Worm (Caenorhabditis elegans) whole organism, L3 larva: ENCODE measurements around the gene F18E9.7.

ENCODE experiments used
- aly-2 ChIP-seq: fragments of 150-350 bp; optimal IDR thresholded peaks from 2 replicates; lab custom pipeline; 2014; ENCODE audit warnings: missing biosample characterization, missing genetic modification characterization
- ceh-82 ChIP-seq: fragments of 150-350 bp; optimal IDR thresholded peaks from 2 replicates; lab custom pipeline; 2014; ENCODE audit warnings: missing biosample characterization, missing genetic modification characterization
- elt-2 ChIP-seq: sonication (generic microtip); optimal IDR thresholded peaks from 2 replicates; lab custom pipeline; 2016; ENCODE audit warnings: missing genetic modification reagents, mild to moderate bottlenecking, missing genetic modification characterization, missing compliant biosample characterization
- elt-3 ChIP-seq, 3 experiments: fragments of 150-350 bp in 1 of 3; sonication (generic microtip) in 2 of 3; optimal IDR thresholded peaks; 2 replicates in 2 of 3; 4 replicates in 1 of 3; lab custom pipeline; 2014 to 2017; ENCODE audit warnings: missing biosample characterization in 3 of 3, missing genetic modification characterization in 3 of 3
- nhr-237 ChIP-seq: fragments of 150-350 bp; optimal IDR thresholded peaks from 2 replicates; lab custom pipeline; 2014; ENCODE audit warnings: missing biosample characterization, missing genetic modification characterization
- nhr-25 ChIP-seq: sonication (generic microtip); optimal IDR thresholded peaks from 2 replicates; lab custom pipeline; 2017; ENCODE audit warnings: missing biosample characterization, missing genetic modification characterization
- tbx-2 ChIP-seq: sonication (generic microtip); optimal IDR thresholded peaks from 2 replicates; lab custom pipeline; 2016; ENCODE audit warnings: mild to moderate bottlenecking, missing genetic modification characterization, missing compliant biosample characterization
- unc-39 ChIP-seq: sonication (generic microtip); optimal IDR thresholded peaks from 4 replicates; lab custom pipeline; 2017; ENCODE audit warnings: missing biosample characterization, missing genetic modification characterization
- zag-1 ChIP-seq: fragments of 150-350 bp; optimal IDR thresholded peaks from 2 replicates; lab custom pipeline; 2014; ENCODE audit warnings: missing biosample characterization, missing genetic modification characterization
- ztf-4 ChIP-seq: fragments of 150-350 bp; optimal IDR thresholded peaks from 2 replicates; lab custom pipeline; 2014; ENCODE audit warnings: missing biosample characterization, missing genetic modification characterization

DNA sequence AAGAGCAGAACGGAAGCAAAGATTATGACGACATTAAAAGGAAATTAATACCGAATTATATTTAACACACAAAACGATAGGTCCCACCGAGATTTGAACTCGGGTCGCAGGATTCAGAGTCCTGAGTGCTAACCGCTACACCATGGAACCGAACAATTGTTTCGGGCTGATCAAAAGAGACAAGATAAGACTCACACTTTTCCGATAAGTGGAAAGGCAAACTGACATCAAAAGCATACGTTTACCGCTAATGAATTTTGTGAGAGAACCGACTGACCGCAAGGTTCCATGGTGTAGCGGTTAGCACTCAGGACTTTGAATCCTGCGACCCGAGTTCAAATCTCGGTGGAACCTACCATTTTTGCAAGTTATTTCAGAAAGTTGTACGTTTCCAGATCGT, 11.2 kb upstream of the F18E9.7 start:
- TF ChIP-seq elt-3 (tag; optimal IDR thresholded peaks at IDR 0.05; lab: Kevin White, UChicago), result peak in 1 of 3 experiments; percentile 37
- TF ChIP-seq tbx-2, result no peak
- TF ChIP-seq nhr-25 (tag; lab: Kevin White, UChicago), result peak; percentile 18
- no peak for TF ChIP-seq aly-2 (tag; lab: Kevin White, UChicago)
- TF ChIP-seq zag-1 (tag; lab: Kevin White, UChicago), result no peak
- TF ChIP-seq unc-39 (tag; lab: Kevin White, UChicago), result no peak
- TF ChIP-seq elt-2 (tag; lab: Kevin White, UChicago), result peak; percentile 47
- TF ChIP-seq nhr-237 (tag; lab: Kevin White, UChicago), result no peak
- no peak for TF ChIP-seq ztf-4 (tag; lab: Kevin White, UChicago)
- no peak for TF ChIP-seq ceh-82 (tag; lab: Kevin White, UChicago)
